Worm (Caenorhabditis elegans) whole organism, late embryonic: ENCODE data around the gene tmbi-4.

Source experiments
- C08G9.2 ChIP-seq: sonication (generic microtip); optimal IDR thresholded peaks from 2 replicates; lab custom pipeline; 2016; ENCODE audit warnings: mild to moderate bottlenecking, missing genetic modification characterization, moderate library complexity, missing compliant biosample characterization
- C38D4.7 ChIP-seq: fragments of 200-800 bp; sonication (Bioruptor generic); optimal IDR thresholded peaks from 2 replicates; lab custom pipeline; 2018; ENCODE audit warnings: mild to moderate bottlenecking, missing genetic modification characterization, moderate library complexity, missing compliant biosample characterization
- F13H6.1 ChIP-seq: sonication (generic microtip); optimal IDR thresholded peaks from 2 replicates; lab custom pipeline; 2016; ENCODE audit warnings: missing genetic modification characterization, missing compliant biosample characterization
- K02D7.2 ChIP-seq: sonication (generic microtip); optimal IDR thresholded peaks from 2 replicates; lab custom pipeline; 2017; ENCODE audit warnings: mild to moderate bottlenecking, missing genetic modification characterization, missing compliant biosample characterization
- T23F11.4 ChIP-seq: fragments of 200-800 bp; sonication (Bioruptor generic); optimal IDR thresholded peaks from 2 replicates; lab custom pipeline; 2018; ENCODE audit warnings: mild to moderate bottlenecking, missing genetic modification characterization, missing compliant biosample characterization
- ceh-14 ChIP-seq: sonication (generic microtip); optimal IDR thresholded peaks from 2 replicates; lab custom pipeline; 2016; ENCODE audit warnings: missing genotype, missing genetic modification characterization, missing compliant biosample characterization
- ceh-18 ChIP-seq: sonication (generic microtip); optimal IDR thresholded peaks from 2 replicates; lab custom pipeline; 2016; ENCODE audit warnings: missing genetic modification characterization, missing compliant biosample characterization
- ceh-24 ChIP-seq: sonication (generic microtip); optimal IDR thresholded peaks from 2 replicates; lab custom pipeline; 2016; ENCODE audit warnings: mild to moderate bottlenecking, missing genetic modification characterization, missing compliant biosample characterization
- ceh-30 ChIP-seq: fragments of 150-350 bp; optimal IDR thresholded peaks from 2 replicates; lab custom pipeline; 2014; ENCODE audit warnings: missing biosample characterization, missing genetic modification characterization
- ceh-34 ChIP-seq: sonication (generic microtip); optimal IDR thresholded peaks from 2 replicates; lab custom pipeline; 2016; ENCODE audit warnings: mild to moderate bottlenecking, missing genetic modification characterization, missing compliant biosample characterization
- ceh-45 ChIP-seq: fragments of 200-800 bp; sonication (Bioruptor generic); IDR thresholded peaks from 2 replicates; pipeline ENCODE4 v1.3.6; 2022; ENCODE audit warnings: missing genetic modification reagents, missing genetic modification characterization, missing compliant biosample characterization
- ceh-48 ChIP-seq: sonication (generic microtip); optimal IDR thresholded peaks from 2 replicates; lab custom pipeline; 2016; ENCODE audit warnings: missing genetic modification characterization, inconsistent platforms, missing compliant biosample characterization
- ceh-6 ChIP-seq: fragments of 200-800 bp; sonication (Bioruptor generic); optimal IDR thresholded peaks from 2 replicates; lab custom pipeline; 2018; ENCODE audit warnings: mild to moderate bottlenecking, missing genetic modification characterization, missing compliant biosample characterization
- ceh-9 ChIP-seq: sonication (generic microtip); optimal IDR thresholded peaks from 2 replicates; lab custom pipeline; 2016; ENCODE audit warnings: mild to moderate bottlenecking, missing genetic modification characterization, inconsistent platforms, missing compliant biosample characterization
- dve-1 ChIP-seq: sonication (generic microtip); optimal IDR thresholded peaks from 2 replicates; lab custom pipeline; 2017; ENCODE audit warnings: antibody characterized with exemption, mild to moderate bottlenecking, missing genetic modification characterization, missing compliant biosample characterization
- elt-2 ChIP-seq: sonication (generic microtip); optimal IDR thresholded peaks from 2 replicates; lab custom pipeline; 2016; ENCODE audit warnings: missing genetic modification reagents, missing genetic modification characterization, missing compliant biosample characterization
- elt-4 ChIP-seq: sonication (generic microtip); optimal IDR thresholded peaks from 2 replicates; lab custom pipeline; 2016; ENCODE audit warnings: missing genetic modification characterization, missing compliant biosample characterization
- ets-4 ChIP-seq: sonication (generic microtip); optimal IDR thresholded peaks from 2 replicates; lab custom pipeline; 2016; ENCODE audit warnings: missing genetic modification characterization, missing compliant biosample characterization
- eyg-1 ChIP-seq: sonication (generic microtip); optimal IDR thresholded peaks from 2 replicates; lab custom pipeline; 2016; ENCODE audit warnings: missing genotype, missing genetic modification characterization, missing compliant biosample characterization
- fax-1 ChIP-seq: sonication (generic microtip); optimal IDR thresholded peaks from 2 replicates; lab custom pipeline; 2016; ENCODE audit warnings: missing genotype, missing genetic modification characterization, missing compliant biosample characterization
- fkh-10 ChIP-seq: fragments of 150-350 bp; optimal IDR thresholded peaks from 2 replicates; lab custom pipeline; 2014; ENCODE audit warnings: missing biosample characterization, missing genetic modification reagents, missing genetic modification characterization
- fkh-6 ChIP-seq: sonication (generic microtip); optimal IDR thresholded peaks from 2 replicates; lab custom pipeline; 2016; ENCODE audit warnings: missing genetic modification characterization, missing compliant biosample characterization
- gmeb-2 ChIP-seq: sonication (generic microtip); optimal IDR thresholded peaks from 2 replicates; lab custom pipeline; 2016; ENCODE audit warnings: missing genetic modification characterization, inconsistent platforms, missing compliant biosample characterization
- hlh-30 ChIP-seq: sonication (generic microtip); optimal IDR thresholded peaks from 2 replicates; lab custom pipeline; 2017; ENCODE audit warnings: antibody characterized with exemption, missing genetic modification characterization, missing compliant biosample characterization; ENCODE audit not compliant: insufficient read depth
- hlh-6 ChIP-seq: sonication (generic microtip); optimal IDR thresholded peaks from 2 replicates; lab custom pipeline; 2016; ENCODE audit warnings: missing genotype, missing genetic modification characterization, missing compliant biosample characterization
- hlh-8 ChIP-seq: sonication (generic microtip); optimal IDR thresholded peaks from 2 replicates; lab custom pipeline; 2016; ENCODE audit warnings: missing genotype, missing genetic modification characterization, missing compliant biosample characterization
- lin-11 ChIP-seq: fragments of 200-800 bp; sonication (Bioruptor generic); optimal IDR thresholded peaks from 2 replicates; lab custom pipeline; 2018; ENCODE audit warnings: mild to moderate bottlenecking, missing genetic modification characterization, missing compliant biosample characterization
- mec-3 ChIP-seq: sonication (generic microtip); optimal IDR thresholded peaks from 2 replicates; lab custom pipeline; 2016; ENCODE audit warnings: borderline replicate concordance, missing genetic modification characterization, missing compliant biosample characterization
- nhr-11 ChIP-seq: fragments of 150-350 bp; optimal IDR thresholded peaks from 2 replicates; lab custom pipeline; 2014; ENCODE audit warnings: missing biosample characterization, missing genetic modification characterization
- nhr-232 ChIP-seq: sonication (generic microtip); optimal IDR thresholded peaks from 2 replicates; lab custom pipeline; 2016; ENCODE audit warnings: missing genetic modification characterization, missing compliant biosample characterization
- odd-2 ChIP-seq: sonication (generic microtip); optimal IDR thresholded peaks from 2 replicates; lab custom pipeline; 2017; ENCODE audit warnings: antibody characterized with exemption, mild to moderate bottlenecking, missing genetic modification characterization, missing compliant biosample characterization
- pag-3 ChIP-seq: sonication (generic microtip); optimal IDR thresholded peaks from 2 replicates; lab custom pipeline; 2016; ENCODE audit warnings: missing compliant biosample characterization, missing genetic modification characterization, borderline replicate concordance
- pax-1 ChIP-seq: fragments of 150-350 bp; optimal IDR thresholded peaks from 2 replicates; lab custom pipeline; 2014; ENCODE audit warnings: missing biosample characterization, missing genetic modification characterization
- pha-4 ChIP-seq: fragments of 150-350 bp; optimal IDR thresholded peaks from 2 replicates; lab custom pipeline; 2018; ENCODE audit warnings: missing biosample characterization, missing genetic modification reagents, missing genetic modification characterization
- pqm-1 ChIP-seq: sonication (generic microtip); optimal IDR thresholded peaks from 2 replicates; lab custom pipeline; 2016; ENCODE audit warnings: missing genetic modification characterization, missing compliant biosample characterization
- ref-2 ChIP-seq: sonication (generic microtip); optimal IDR thresholded peaks from 2 replicates; lab custom pipeline; 2016; ENCODE audit warnings: missing genetic modification characterization, missing compliant biosample characterization
- rnt-1 ChIP-seq: sonication (generic microtip); optimal IDR thresholded peaks from 2 replicates; lab custom pipeline; 2016; ENCODE audit warnings: missing genetic modification characterization, missing compliant biosample characterization
- syd-9 ChIP-seq: sonication (generic microtip); optimal IDR thresholded peaks from 2 replicates; lab custom pipeline; 2016; ENCODE audit warnings: mild to moderate bottlenecking, missing genetic modification characterization, moderate library complexity, missing compliant biosample characterization
- tbx-2 ChIP-seq: sonication (generic microtip); optimal IDR thresholded peaks from 2 replicates; lab custom pipeline; 2016; ENCODE audit warnings: missing genetic modification characterization, missing compliant biosample characterization
- tbx-7 ChIP-seq: sonication (generic microtip); optimal IDR thresholded peaks from 2 replicates; lab custom pipeline; 2016; ENCODE audit warnings: missing genotype, missing genetic modification characterization, missing compliant biosample characterization
- ttx-3 ChIP-seq: sonication (generic microtip); optimal IDR thresholded peaks from 2 replicates; lab custom pipeline; 2016; ENCODE audit warnings: missing genetic modification reagents, missing genetic modification characterization, missing compliant biosample characterization
- unc-42 ChIP-seq: sonication (generic microtip); optimal IDR thresholded peaks from 2 replicates; lab custom pipeline; 2016; ENCODE audit warnings: missing genotype, missing genetic modification characterization, missing compliant biosample characterization
- unc-86 ChIP-seq: sonication (generic microtip); optimal IDR thresholded peaks from 2 replicates; lab custom pipeline; 2016; ENCODE audit warnings: missing genetic modification characterization, missing compliant biosample characterization
- ztf-16 ChIP-seq: sonication (generic microtip); optimal IDR thresholded peaks from 2 replicates; lab custom pipeline; 2017; ENCODE audit warnings: missing genetic modification characterization, missing compliant biosample characterization

Gene tmbi-4

ce11 chrX:9105075-9105474 lies 45.4 kb upstream of the tmbi-4 start:
- TF ChIP-seq F13H6.1 (tag; lab: Kevin White, UChicago) (no peak), hlh-6 (no peak), lin-11 (tag; lab: Kevin White, UChicago) (no peak), pax-1 (no peak), fax-1 (tag; lab: Kevin White, UChicago) (no peak), K02D7.2 (tag; lab: Kevin White, UChicago) (no peak), elt-2 (tag; lab: Kevin White, UChicago) (peak; percentile 74)

- TF ChIP-seq unc-86 (tag; lab: Kevin White, UChicago) (no peak), ceh-34 (tag; lab: Kevin White, UChicago) (no peak), nhr-11 (tag; lab: Kevin White, UChicago) (no peak), mec-3 (no peak), ztf-16 (tag; lab: Kevin White, UChicago) (no peak), ceh-18 (no peak), ceh-30 (tag; lab: Kevin White, UChicago) (no peak), tbx-2 (no peak), pha-4 (tag; lab: Kevin White, UChicago) (no peak), tbx-7 (tag; lab: Kevin White, UChicago) (no peak), elt-4 (tag; lab: Kevin White, UChicago) (no peak), nhr-232 (tag; lab: Kevin White, UChicago) (no peak), syd-9 (tag; lab: Kevin White, UChicago) (no peak), odd-2 (no peak), fkh-6 (tag; lab: Kevin White, UChicago) (no peak), ref-2 (tag; lab: Kevin White, UChicago) (no peak)
Measured at ce11 chrX:9105888-9106287, 44.6 kb upstream of the tmbi-4 start.

ce11 chrX:9107866-9108265 lies 42.6 kb upstream of the tmbi-4 start:
- no peak for TF ChIP-seq unc-86 (tag; lab: Kevin White, UChicago)
- TF ChIP-seq, all 69 proteins: peak for 0

ce11 chrX:9111585-9111984 lies 38.9 kb upstream of the tmbi-4 start:
- no peak for TF ChIP-seq ceh-6 (GFP tag; lab: Kevin White, UChicago)
- TF ChIP-seq T23F11.4, result no peak
- no peak for TF ChIP-seq F13H6.1 (tag; lab: Kevin White, UChicago)
- no peak for TF ChIP-seq ets-4 (tag; lab: Kevin White, UChicago)
- no peak for TF ChIP-seq pqm-1 (tag; lab: Kevin White, UChicago)
- no peak for TF ChIP-seq fkh-10 (GFP tag; lab: Kevin White, UChicago)
- no peak for TF ChIP-seq lin-11 (tag; lab: Kevin White, UChicago)
- TF ChIP-seq gmeb-2 (tag; lab: Kevin White, UChicago), result no peak
- TF ChIP-seq ztf-16 (tag; lab: Kevin White, UChicago), result no peak
- no peak for TF ChIP-seq tbx-2
- TF ChIP-seq mec-3, result no peak
- TF ChIP-seq odd-2, result no peak
- no peak for TF ChIP-seq ceh-24 (tag; lab: Kevin White, UChicago)
- TF ChIP-seq, all 69 proteins: peak for 0

ce11 chrX:9113829-9114228 lies 36.7 kb upstream of the tmbi-4 start, which contains the start of gene C25A11.2:
Gene C25A11.2 (plus strand): TSS chrX:9114066.
- TF ChIP-seq ceh-14 (tag; lab: Kevin White, UChicago), result no peak
- TF ChIP-seq gmeb-2 (tag; lab: Kevin White, UChicago), result no peak
- no peak for TF ChIP-seq syd-9 (tag; lab: Kevin White, UChicago)
- peak; percentile 20 for TF ChIP-seq tbx-7 (tag; lab: Kevin White, UChicago)
- TF ChIP-seq T23F11.4, result no peak
- no peak for TF ChIP-seq C38D4.7 (GFP tag; lab: Kevin White, UChicago)
- no peak for TF ChIP-seq hlh-6
- no peak for TF ChIP-seq pax-1
- peak; percentile 53 for TF ChIP-seq ref-2 (tag; lab: Kevin White, UChicago)
- TF ChIP-seq ceh-9 (tag; lab: Kevin White, UChicago), result no peak
- peak; percentile 20 for TF ChIP-seq mec-3
- no peak for TF ChIP-seq pag-3 (tag; lab: Kevin White, UChicago)
- TF ChIP-seq ceh-48 (tag; lab: Kevin White, UChicago), result no peak
- peak; percentile 37 for TF ChIP-seq ceh-34 (tag; lab: Kevin White, UChicago)
- TF ChIP-seq nhr-232 (tag; lab: Kevin White, UChicago), result no peak
- TF ChIP-seq hlh-30, result no peak
- TF ChIP-seq rnt-1 (tag; lab: Kevin White, UChicago), result peak; percentile 78
- TF ChIP-seq eyg-1 (tag; lab: Kevin White, UChicago), result no peak
- peak; percentile 69 for TF ChIP-seq tbx-2
- TF ChIP-seq unc-42 (tag; lab: Kevin White, UChicago), result peak; percentile 75
- TF ChIP-seq ttx-3 (tag; lab: Kevin White, UChicago), result no peak
- TF ChIP-seq hlh-8, result peak; percentile 17
- no peak for TF ChIP-seq ceh-45 (GFP tag; lab: Robert Waterston, UW)
- TF ChIP-seq pha-4 (tag; lab: Kevin White, UChicago), result no peak
- TF ChIP-seq C08G9.2 (tag; lab: Kevin White, UChicago), result peak; percentile 74
- TF ChIP-seq dve-1, result no peak
